Worm (Caenorhabditis elegans) whole organism, late embryonic: Measurements from ENCODE around the gene Y54F10AR.1.

Experiments used
- C38D4.7 ChIP-seq: fragments of 200-800 bp; sonication (Bioruptor generic); optimal IDR thresholded peaks from 2 replicates; lab custom pipeline; 2018; ENCODE audit warnings: mild to moderate bottlenecking, missing genetic modification characterization, moderate library complexity, missing compliant biosample characterization
- F13H6.1 ChIP-seq: sonication (generic microtip); optimal IDR thresholded peaks from 2 replicates; lab custom pipeline; 2016; ENCODE audit warnings: missing genetic modification characterization, missing compliant biosample characterization
- ama-1 ChIP-seq: fragments of 150-350 bp; optimal IDR thresholded peaks from 2 replicates; lab custom pipeline; 2014
- che-1 ChIP-seq: sonication (generic microtip); optimal IDR thresholded peaks from 2 replicates; lab custom pipeline; 2016; ENCODE audit warnings: mild to moderate bottlenecking, missing genetic modification characterization, missing compliant biosample characterization
- dve-1 ChIP-seq: sonication (generic microtip); optimal IDR thresholded peaks from 2 replicates; lab custom pipeline; 2017; ENCODE audit warnings: antibody characterized with exemption, mild to moderate bottlenecking, missing genetic modification characterization, missing compliant biosample characterization
- elt-2 ChIP-seq: sonication (generic microtip); optimal IDR thresholded peaks from 2 replicates; lab custom pipeline; 2016; ENCODE audit warnings: missing genetic modification reagents, missing genetic modification characterization, missing compliant biosample characterization
- elt-4 ChIP-seq: sonication (generic microtip); optimal IDR thresholded peaks from 2 replicates; lab custom pipeline; 2016; ENCODE audit warnings: missing genetic modification characterization, missing compliant biosample characterization
- fkh-10 ChIP-seq: fragments of 150-350 bp; optimal IDR thresholded peaks from 2 replicates; lab custom pipeline; 2014; ENCODE audit warnings: missing biosample characterization, missing genetic modification reagents, missing genetic modification characterization
- hlh-15 ChIP-seq: sonication (generic microtip); optimal IDR thresholded peaks from 2 replicates; lab custom pipeline; 2016; ENCODE audit warnings: missing genetic modification characterization, missing compliant biosample characterization
- lin-11 ChIP-seq: fragments of 200-800 bp; sonication (Bioruptor generic); optimal IDR thresholded peaks from 2 replicates; lab custom pipeline; 2018; ENCODE audit warnings: mild to moderate bottlenecking, missing genetic modification characterization, missing compliant biosample characterization
- pha-4 ChIP-seq: fragments of 150-350 bp; optimal IDR thresholded peaks from 2 replicates; lab custom pipeline; 2018; ENCODE audit warnings: missing biosample characterization, missing genetic modification reagents, missing genetic modification characterization
- rnt-1 ChIP-seq: sonication (generic microtip); optimal IDR thresholded peaks from 2 replicates; lab custom pipeline; 2016; ENCODE audit warnings: missing genetic modification characterization, missing compliant biosample characterization
- sox-2 ChIP-seq: fragments of 200-800 bp; sonication (Bioruptor generic); IDR thresholded peaks from 2 replicates; pipeline ENCODE4 v1.3.6; 2022; ENCODE audit warnings: missing genetic modification reagents, missing genetic modification characterization, missing compliant biosample characterization

DNA sequence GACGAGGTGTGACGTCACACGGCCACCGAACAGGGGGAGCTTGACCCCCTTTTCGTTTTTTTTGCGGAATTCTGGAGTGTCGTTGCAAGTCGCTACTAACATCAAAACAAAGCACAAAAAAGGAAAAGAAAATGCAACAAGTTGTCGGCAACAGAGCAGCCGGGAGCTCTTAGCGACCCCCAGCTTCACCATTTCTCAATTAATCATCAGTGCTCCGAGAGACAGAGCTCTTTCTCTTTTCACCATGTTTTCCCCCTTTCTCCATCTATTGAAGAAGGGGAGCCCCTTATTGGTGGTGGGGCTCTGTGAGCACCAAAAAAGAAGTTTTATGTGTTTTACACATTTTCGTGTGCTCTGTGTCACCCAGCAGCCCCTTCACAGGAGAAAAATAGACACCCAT is 21.9 kb downstream of the Y54F10AR.1 start:
- TF ChIP-seq C38D4.7 (GFP tag; lab: Kevin White, UChicago), result no peak
- TF ChIP-seq dve-1 (tag; lab: Kevin White, UChicago), result no peak
- TF ChIP-seq lin-11 (tag; lab: Kevin White, UChicago), result no peak
- TF ChIP-seq F13H6.1 (tag; lab: Kevin White, UChicago), result no peak
- TF ChIP-seq ama-1, result no peak
- TF ChIP-seq rnt-1 (tag; lab: Kevin White, UChicago), result no peak
- no peak for TF ChIP-seq elt-4 (tag; lab: Kevin White, UChicago)
- no peak for TF ChIP-seq che-1 (tag; lab: Kevin White, UChicago)
- TF ChIP-seq hlh-15 (tag; lab: Kevin White, UChicago), result no peak
- TF ChIP-seq sox-2 (GFP tag; lab: Robert Waterston, UW), result no peak
- no peak for TF ChIP-seq fkh-10 (GFP tag; lab: Kevin White, UChicago)
- TF ChIP-seq elt-2 (tag; lab: Kevin White, UChicago), result no peak
- TF ChIP-seq pha-4 (tag; lab: Kevin White, UChicago), result no peak
